Worm (Caenorhabditis elegans): Measurements from ENCODE around the gene Y73B6BL.270.

The Y73B6BL.270 gene

DNA sequence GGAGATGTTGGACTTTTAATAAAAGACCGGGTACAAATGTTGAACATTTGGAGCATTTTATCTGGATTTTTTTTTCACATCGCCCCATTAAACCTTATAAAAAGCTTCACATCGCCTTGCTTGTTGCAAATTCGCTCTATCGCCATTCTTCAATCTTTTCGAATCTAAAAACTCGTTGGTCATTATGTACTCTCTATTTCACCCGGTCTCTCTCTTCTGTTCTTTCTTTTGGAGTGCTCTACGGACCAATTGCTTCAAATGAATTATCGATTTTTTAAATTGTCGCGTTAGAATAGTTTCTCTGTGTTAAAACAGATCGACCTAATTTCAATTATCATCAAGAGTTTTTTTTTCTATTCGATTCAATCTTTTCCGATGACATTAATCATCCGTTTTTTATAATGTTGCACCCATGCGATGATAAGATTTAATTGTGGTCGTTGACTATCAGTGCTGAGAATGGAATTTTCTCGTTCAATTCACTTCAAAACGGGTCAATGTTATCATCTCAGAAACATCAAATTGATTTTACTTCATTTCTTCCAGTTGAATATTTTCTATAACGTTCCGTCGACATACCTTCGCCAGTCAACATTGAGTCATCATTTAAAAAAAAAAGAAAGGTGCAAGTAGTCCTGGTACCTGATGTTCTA lies 37.7 kb upstream of the Y73B6BL.270 start (continued):
- TF ChIP-seq nhr-28 (tag; optimal IDR thresholded peaks at IDR 0.05) (peak; percentile 64), ceh-20 (GFP tag; IDR thresholded peaks at IDR 0.05) (0 out of 2 replicates have a peak, but pooled peaks have one; percentile 25), ama-1 (optimal IDR thresholded peaks at IDR 0.05) (no peak), T20F7.1 (GFP tag; optimal IDR thresholded peaks at IDR 0.05) (peak; percentile 17), php-3 (GFP tag; IDR thresholded peaks at IDR 0.05) (no peak), dmd-6 (GFP tag; IDR thresholded peaks at IDR 0.05) (peak; percentile 43; the same call in 1 of the 2 replicates), unc-130 (GFP tag; optimal IDR thresholded peaks at IDR 0.05) (no peak), nhr-77 (tag; optimal IDR thresholded peaks at IDR 0.05) (no peak), nhr-111 (GFP tag; optimal IDR thresholded peaks at IDR 0.05) (no peak), fkh-10 (GFP tag; optimal IDR thresholded peaks at IDR 0.05) (no peak), aha-1 (tag) (no peak), snpc-1.2 (GFP tag; IDR thresholded peaks at IDR 0.05) (no peak), arid-1 (GFP tag; conservative IDR thresholded peaks at IDR 0.05) (no peak), dve-1 (tag; optimal IDR thresholded peaks at IDR 0.05; ENCODE audit: insufficient read depth) (peak; percentile 38)

DNA sequence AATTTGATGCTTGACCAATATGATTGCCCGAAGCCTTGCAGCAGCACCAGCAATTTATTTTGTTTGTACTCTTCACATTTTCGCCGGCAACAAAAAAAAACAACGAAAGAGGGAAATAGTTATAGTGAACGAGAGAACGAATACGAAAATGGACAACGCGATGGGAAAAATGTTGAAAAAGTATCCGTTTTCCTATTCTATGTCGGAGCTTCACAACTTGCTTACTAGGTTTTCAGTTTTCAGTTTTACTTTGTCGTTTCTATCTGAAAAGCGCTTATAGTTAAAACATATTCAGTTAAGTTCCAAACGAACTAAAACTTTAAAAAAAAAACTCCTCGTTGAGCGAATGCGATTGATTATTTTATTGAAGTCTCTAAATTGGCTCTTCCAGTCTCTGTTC lies 36.9 kb upstream of the Y73B6BL.270 start:
- TF ChIP-seq unc-62 (GFP tag; optimal IDR thresholded peaks at IDR 0.05 in 1 of 2) (peak in 1 of 2 experiments; percentile 94), unc-62 (tag; optimal IDR thresholded peaks at IDR 0.05) (no peak), ceh-82 (tag; optimal IDR thresholded peaks at IDR 0.05) (no peak), lin-1 (GFP tag; IDR thresholded peaks at IDR 0.05) (no peak), dmd-9 (GFP tag; IDR thresholded peaks at IDR 0.05) (no peak), arid-1 (GFP tag; conservative IDR thresholded peaks at IDR 0.05) (no peak), F26F4.8 (GFP tag; conservative IDR thresholded peaks at IDR 0.05) (no peak), dmd-6 (GFP tag; IDR thresholded peaks at IDR 0.05) (no peak)

DNA sequence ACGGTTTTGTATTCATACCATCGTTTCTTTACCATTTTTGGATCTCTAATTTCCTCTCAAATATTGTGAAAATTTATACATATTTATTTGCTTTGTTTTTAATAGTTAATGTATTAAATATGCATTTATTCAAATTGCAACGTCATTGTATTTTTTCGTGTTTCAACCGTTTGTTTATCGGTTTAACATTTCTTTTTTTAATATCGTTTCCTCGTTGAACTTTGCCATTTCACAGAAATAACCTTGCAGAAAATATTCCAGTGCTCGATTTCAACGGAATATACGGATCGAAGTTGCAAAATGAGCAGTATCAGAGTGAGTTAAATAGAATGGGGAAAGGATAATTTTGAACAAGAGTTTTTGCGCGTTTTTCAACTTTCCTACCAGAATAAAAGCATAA lies 35.8 kb upstream of the Y73B6BL.270 start, which contains the start of gene seu-1:
TSS of gene seu-1 (plus strand) at position 301 of the 400 bp plus-strand sequence.
- TF ChIP-seq snpc-4 (tag; optimal IDR thresholded peaks at IDR 0.05) (no peak), madf-9 (GFP tag; conservative IDR thresholded peaks at IDR 0.05) (no peak), snpc-1.2 (GFP tag; IDR thresholded peaks at IDR 0.05) (0 out of 2 replicates have a peak, but pooled peaks have one; percentile 7), lin-29 (GFP tag; IDR thresholded peaks at IDR 0.05) (no peak)

DNA sequence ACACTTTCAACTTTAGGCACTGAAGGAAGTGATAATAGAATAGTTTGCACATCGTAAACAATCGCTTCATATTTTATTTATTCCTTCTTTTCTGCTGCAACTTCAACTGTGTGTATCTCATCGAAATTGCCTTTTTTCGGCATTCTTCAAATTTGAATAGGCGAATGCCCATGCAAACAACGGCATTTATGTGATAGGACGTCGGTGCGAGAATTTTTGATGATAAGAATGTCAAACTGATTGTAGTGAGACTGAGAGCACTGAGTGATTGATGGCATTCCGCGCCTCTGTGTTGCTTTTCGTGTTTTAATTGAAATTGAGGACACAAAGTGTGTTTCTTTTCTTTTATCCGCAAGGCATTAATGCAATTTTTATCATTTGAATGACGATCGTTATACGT lies 34.4 kb upstream of the Y73B6BL.270 start:
- TF ChIP-seq pqm-1 (tag; optimal IDR thresholded peaks at IDR 0.05) (peak; percentile 91), gei-8 (GFP tag; optimal IDR thresholded peaks at IDR 0.05) (no peak), hlh-11 (tag; optimal IDR thresholded peaks at IDR 0.05) (peak; percentile 63), unc-130 (GFP tag; optimal IDR thresholded peaks at IDR 0.05) (no peak), fkh-10 (GFP tag; optimal IDR thresholded peaks at IDR 0.05) (no peak), dmd-6 (GFP tag; IDR thresholded peaks at IDR 0.05) (peak; percentile 81), daf-16 (GFP tag; optimal IDR thresholded peaks at IDR 0.05) (no peak), daf-16 (tag; optimal IDR thresholded peaks at IDR 0.05) (peak; percentile 64), F44E2.7 (GFP tag; IDR thresholded peaks at IDR 0.05) (no peak), nhr-11 (tag; optimal IDR thresholded peaks at IDR 0.05) (no peak), mdl-1 (tag; optimal IDR thresholded peaks at IDR 0.05) (no peak), mxl-3 (GFP tag; optimal IDR thresholded peaks at IDR 0.05) (peak; percentile 47), ceh-44 (GFP tag; IDR thresholded peaks at IDR 0.05) (no peak), aha-1 (tag) (no peak), dve-1 (tag; optimal IDR thresholded peaks at IDR 0.05; ENCODE audit: insufficient read depth) (peak; percentile 55), ama-1 (optimal IDR thresholded peaks at IDR 0.05) (peak; percentile 15), lin-13 (GFP tag; optimal IDR thresholded peaks at IDR 0.05) (peak; percentile 40), nhr-10 (tag; optimal IDR thresholded peaks at IDR 0.05) (no peak), T20F7.1 (GFP tag; optimal IDR thresholded peaks at IDR 0.05) (peak; percentile 33), php-3 (GFP tag; IDR thresholded peaks at IDR 0.05) (peak; percentile 78), ceh-20 (GFP tag; IDR thresholded peaks at IDR 0.05) (peak; percentile 69; the same call in 1 of the 2 replicates), nhr-77 (tag; optimal IDR thresholded peaks at IDR 0.05) (no peak), lin-39 (tag; optimal IDR thresholded peaks at IDR 0.05) (no peak), R02D3.7 (tag; optimal IDR thresholded peaks at IDR 0.05) (no peak), mes-2 (tag; optimal IDR thresholded peaks at IDR 0.05; ENCODE audit: poor library complexity, severe bottlenecking) (peak; percentile 7), nhr-111 (GFP tag; optimal IDR thresholded peaks at IDR 0.05) (no peak), nhr-28 (tag; optimal IDR thresholded peaks at IDR 0.05) (peak; percentile 70)
